Fruit fly (Drosophila melanogaster): ENCODE measurements around the gene RpS27.

The RpS27 gene

DNA sequence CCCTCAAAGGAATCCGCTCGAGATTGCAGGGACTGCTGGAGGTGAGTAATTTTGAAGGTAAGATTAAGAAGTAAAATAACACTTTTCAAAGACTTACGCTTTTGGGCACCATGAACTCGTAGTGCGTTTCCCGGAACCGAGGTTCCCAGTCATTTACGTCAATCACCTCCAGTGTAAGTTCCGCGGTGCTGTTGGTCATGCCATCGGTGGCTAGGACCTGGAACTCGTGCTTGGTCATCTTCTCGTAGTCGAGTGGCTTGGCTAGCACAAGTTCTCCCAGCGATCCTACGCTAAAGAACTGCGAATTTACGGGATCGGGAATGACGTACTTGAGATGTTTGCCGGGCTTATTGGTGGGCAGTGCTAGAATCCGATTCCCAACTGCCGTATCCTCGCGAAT lies 21.8 kb downstream of the RpS27 start:
- no peak for TF ChIP-seq CG8478 (optimal IDR thresholded peaks at IDR 0.05)
- TF ChIP-seq CTCF (optimal IDR thresholded peaks at IDR 0.05), result no peak

DNA sequence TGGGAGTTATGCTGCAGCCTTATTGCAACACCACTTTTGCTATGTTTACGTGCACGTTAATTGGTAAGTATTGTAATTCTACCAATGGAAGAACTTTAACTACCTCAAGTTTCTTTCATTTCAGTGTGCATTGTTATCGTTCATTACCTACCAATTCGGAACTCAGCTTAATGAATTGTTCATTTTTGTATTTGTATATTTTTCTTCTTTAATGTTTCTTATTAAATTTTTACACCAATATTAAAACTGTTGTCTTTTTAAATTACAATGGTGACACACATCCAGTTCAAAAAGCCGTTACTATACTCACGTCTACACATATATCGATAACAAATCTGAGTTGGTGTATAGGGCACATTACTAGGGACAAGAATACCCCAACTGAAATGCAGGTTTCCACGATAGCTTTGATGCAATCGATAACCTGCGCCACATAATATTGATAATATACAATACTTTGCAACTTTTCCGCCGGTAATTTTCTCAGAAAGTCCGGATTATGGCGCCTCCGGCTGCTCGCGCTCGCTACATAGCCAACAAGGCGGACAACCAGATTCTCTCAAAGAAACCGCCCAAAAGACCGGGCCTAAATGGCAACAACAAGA lies 26.0 kb downstream of the RpS27 start, which contains the start of gene Alg9:
Gene Alg9 (plus strand): TSS at position 387 of the 605 bp plus-strand sequence.
- TF ChIP-seq CG8478 (optimal IDR thresholded peaks at IDR 0.05) (no peak), CTCF (optimal IDR thresholded peaks at IDR 0.05) (peak in 1 of 2 experiments; percentile 2)

DNA sequence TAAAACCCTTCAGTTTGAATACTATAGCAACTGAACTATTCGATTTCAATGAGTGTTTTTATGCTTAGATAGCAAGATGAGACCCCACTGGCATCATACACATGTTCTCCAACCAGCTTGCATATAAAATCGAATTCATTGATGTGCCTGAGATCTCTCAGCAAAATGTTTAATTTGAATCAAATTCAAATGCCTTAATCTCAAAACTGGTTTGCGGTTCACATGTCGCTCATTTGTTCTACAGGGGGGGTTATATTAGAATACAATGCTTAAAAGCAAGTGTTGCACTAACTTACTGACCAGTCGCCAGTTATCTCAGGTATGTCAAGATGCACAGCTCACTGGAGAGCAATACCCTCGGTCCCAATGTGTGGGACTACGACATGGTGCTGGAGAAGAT lies 28.3 kb downstream of the RpS27 start, which contains the start of gene CG31103:
Gene CG31103 (plus strand): TSS at position 301 of the 400 bp plus-strand sequence.
- no peak for TF ChIP-seq CTCF (optimal IDR thresholded peaks at IDR 0.05)
- TF ChIP-seq CG8478 (optimal IDR thresholded peaks at IDR 0.05), result no peak

DNA sequence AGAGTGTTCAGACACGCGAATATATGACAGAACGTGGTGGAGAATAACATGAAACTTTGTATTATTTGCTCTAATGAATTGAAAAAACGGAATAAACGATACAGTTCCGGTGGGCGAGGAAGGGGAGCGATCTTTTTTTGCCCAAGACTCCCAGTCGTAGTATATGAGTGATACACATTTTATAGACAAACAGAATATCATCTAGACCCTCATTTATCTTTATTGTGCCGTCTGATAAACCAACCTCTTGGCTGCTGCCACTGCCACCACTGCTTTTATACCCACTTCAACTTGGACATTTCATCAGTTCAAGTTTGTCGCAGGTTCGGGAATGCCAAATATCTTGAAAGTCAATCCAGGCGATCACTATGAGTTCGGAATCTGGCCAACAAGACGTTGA lies 31.3 kb downstream of the RpS27 start, which contains the start of gene CG31106:
Gene CG31106 (plus strand): TSS at position 301 of the 400 bp plus-strand sequence.
- TF ChIP-seq CTCF (optimal IDR thresholded peaks at IDR 0.05) (no peak), CG8478 (optimal IDR thresholded peaks at IDR 0.05) (no peak)

DNA sequence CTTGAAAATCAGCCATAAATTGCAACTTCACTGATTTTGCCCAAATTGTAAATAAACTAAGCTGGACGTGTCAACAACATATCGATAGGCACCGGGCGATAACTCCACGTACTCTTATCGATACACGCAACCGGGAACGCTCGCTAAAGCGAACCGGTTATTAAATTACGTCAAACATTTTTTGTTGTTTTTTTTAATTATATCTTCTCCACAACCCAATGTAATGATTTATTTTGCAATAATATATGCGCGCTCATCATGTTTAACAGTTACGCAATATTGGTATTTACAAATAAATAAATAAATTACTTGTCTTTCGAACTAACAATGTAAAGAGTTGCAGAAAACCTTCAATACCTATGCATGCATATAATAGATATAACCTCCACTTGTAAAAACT lies 32.2 kb downstream of the RpS27 start, which contains the start of gene Saysd1:
Gene Saysd1 (minus strand): TSS at position 66 of the 400 bp plus-strand sequence.
- TF ChIP-seq CG8478 (optimal IDR thresholded peaks at IDR 0.05), result no peak
- TF ChIP-seq CTCF (optimal IDR thresholded peaks at IDR 0.05), result no peak

DNA sequence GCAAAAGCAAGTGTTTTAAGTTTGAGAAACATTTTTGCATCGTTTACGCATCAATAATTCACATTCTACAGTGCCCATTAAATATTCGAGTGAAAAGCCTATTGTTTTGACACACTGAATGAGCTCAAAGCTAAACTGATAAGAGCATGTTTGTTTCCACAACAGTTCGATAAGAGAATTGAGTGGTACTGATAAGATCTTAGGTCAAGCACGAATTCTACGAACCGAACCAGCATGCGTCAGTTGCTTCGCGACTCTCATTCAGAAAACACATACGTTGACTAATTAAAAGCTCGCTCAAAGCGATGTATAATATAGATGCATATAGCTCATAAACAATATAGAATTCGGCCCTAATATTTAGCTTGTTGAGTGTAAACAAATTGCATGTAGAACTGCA lies 38.1 kb downstream of the RpS27 start:
- no peak for TF ChIP-seq CTCF (optimal IDR thresholded peaks at IDR 0.05)
- no peak for TF ChIP-seq CG8478 (optimal IDR thresholded peaks at IDR 0.05)

DNA sequence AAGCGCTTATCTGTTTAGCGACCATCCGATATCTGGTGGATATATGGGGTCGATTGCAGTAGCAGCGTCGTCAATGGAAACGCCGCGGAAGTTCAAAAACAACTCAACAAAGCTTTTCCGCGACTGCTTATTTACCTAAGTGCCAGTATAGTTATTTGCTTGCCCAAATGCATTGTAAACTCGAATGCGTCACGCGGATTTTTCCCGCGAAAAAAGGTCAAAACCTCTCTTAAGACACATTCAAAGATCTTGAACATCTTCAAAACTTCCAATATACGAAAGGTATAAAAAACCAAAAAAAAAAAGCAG lies 38.6 kb downstream of the RpS27 start:
- no peak for TF ChIP-seq CTCF (optimal IDR thresholded peaks at IDR 0.05)
- no peak for TF ChIP-seq CG8478 (optimal IDR thresholded peaks at IDR 0.05)

DNA sequence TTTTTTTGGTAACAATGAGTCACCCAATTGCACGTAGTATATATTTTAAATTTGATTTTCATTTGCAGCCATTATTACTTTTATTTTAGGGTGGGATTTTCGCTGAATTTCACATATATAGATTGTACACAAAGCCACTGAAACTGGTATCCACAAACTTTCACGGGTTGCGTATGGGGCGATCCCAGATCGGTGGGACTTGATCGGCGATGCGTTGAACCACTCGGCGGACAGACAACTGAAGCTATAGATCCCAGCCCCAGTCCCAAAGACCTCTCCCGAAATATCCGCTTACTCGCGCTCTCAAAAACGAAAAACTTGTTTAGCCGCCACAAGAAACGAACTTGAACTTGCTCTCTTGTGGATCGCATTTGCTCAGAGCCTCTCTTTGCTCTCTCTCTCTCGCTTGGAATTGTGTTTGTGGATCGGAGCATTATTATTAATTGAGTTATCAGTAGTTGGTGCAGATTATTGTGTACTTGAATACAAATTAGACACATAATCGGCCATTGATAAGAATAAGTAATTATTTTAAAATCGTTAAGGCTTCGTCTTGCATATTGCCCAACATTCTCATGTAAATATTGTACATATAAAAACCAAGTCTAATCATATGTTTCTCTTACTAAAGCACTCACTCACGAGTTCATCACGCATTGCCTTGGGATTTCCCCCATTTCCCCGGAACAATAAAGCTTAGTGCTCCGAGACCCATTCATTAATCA lies 39.1 kb downstream of the RpS27 start, which contains the start of gene Cad96Ca:
Gene Cad96Ca (minus strand): TSS at position 242 of the 725 bp plus-strand sequence.
- no peak for TF ChIP-seq CG8478 (optimal IDR thresholded peaks at IDR 0.05)
- TF ChIP-seq CTCF (optimal IDR thresholded peaks at IDR 0.05), result no peak

DNA sequence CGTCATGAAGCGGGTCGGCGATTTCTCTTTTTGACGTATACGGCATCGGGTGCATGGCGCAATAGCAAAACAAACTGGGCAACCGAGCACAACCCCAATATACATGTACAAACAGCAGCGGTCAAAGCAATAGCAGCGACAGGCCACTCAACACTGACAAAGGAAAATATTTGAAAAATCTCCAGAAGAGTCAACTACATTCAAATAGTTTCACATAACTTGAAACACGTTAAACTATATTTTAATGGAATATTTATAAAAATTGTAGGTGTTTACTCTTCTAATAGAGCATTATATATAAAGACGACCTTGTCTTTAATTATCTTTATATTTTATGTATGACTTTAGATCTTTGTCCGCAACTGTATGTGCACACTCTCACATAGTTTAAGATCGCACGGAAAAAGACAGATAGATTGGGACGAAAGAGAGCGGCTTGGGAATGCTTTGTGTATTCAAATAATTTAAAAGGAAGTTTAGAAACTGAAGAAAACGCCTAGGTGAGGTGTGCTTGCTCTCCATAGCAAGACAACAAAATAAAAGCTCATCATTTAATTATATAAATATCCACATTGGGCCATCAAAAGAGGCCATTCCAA lies 39.8 kb downstream of the RpS27 start:
- TF ChIP-seq CTCF (optimal IDR thresholded peaks at IDR 0.05) (no peak), CG8478 (optimal IDR thresholded peaks at IDR 0.05) (no peak)

DNA sequence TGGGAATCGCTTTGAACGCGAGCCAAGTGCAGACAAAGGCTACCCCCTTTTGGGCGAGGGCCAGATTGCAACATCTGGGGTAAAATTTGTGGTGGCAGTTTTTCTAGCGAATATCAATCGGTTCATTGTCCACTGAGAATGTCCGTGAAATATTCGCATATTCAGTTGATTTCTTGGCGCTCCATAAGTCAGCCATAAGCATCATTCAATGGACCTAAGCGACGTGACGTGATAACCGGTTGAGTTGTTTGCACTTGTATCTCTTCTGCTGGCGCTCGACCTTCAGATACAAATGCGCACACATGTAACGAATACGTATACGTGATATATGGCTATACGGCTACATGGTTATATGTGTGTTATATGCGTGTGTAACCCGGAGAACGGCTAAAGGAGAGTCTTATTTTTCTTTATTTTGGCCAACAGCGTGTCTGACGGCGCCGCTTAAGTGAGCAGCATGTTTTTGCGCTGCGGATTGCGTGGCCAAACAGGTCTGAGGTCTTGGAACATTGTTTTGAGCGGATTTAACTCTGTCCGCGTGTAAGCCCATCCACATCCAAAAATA lies 41.8 kb downstream of the RpS27 start:
- TF ChIP-seq CTCF (optimal IDR thresholded peaks at IDR 0.05), result no peak
- TF ChIP-seq CG8478 (optimal IDR thresholded peaks at IDR 0.05), result no peak

DNA sequence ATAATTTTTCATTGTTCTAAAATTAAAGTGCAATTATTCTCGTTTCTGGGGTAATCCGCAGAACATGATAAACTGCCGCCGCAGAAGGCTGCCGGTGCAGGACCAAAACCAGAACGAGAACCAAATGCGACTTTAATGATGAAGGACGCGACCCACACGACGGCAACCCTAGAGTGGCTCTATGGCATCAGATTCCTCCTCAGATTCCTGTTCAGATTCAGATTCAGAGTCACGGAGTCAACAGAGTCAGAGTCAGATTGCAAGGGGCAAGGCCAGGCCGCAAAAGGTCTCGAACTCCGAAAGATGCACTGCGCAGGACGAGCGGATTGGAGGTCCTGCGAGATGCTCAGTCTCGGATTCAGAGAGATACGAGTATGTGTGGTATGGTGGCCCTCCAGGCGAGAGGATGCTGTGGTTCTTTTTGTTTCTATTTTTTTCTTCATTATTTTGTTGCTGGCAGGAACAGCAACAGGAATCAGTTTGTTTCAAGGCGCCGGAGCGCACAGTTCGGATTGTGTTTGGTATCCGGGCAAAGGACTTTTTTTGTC lies 47.9 kb downstream of the RpS27 start, which contains the start of gene CG13654:
Gene CG13654 (plus strand): TSS at position 498 of the 548 bp plus-strand sequence.
- TF ChIP-seq CG8478 (optimal IDR thresholded peaks at IDR 0.05) (no peak), CTCF (optimal IDR thresholded peaks at IDR 0.05) (no peak)
